Fruit fly (Drosophila melanogaster) whole organism, pupa: ENCODE data around the gene Cyp4d1.

ENCODE experiments used
- CG10348 ChIP-seq: fragments of 200-800 bp; sonication (Bioruptor generic); IDR thresholded peaks from 2 replicates; pipeline ENCODE4 v1.3.6; 2022; ENCODE audit warnings: missing biosample characterization, missing genetic modification characterization
- CG12605 ChIP-seq: fragments of 200-800 bp; sonication (Bioruptor generic); IDR thresholded peaks from 2 replicates; pipeline ENCODE4 v1.3.6; 2022; ENCODE audit warnings: missing biosample characterization, missing genetic modification characterization
- CG13204 ChIP-seq: fragments of 200-800 bp; sonication (Bioruptor generic); optimal IDR thresholded peaks from 2 replicates; lab custom pipeline; 2018; ENCODE audit warnings: missing biosample characterization, mild to moderate bottlenecking, missing genetic modification characterization, moderate library complexity
- CG14655 ChIP-seq: fragments of 200-800 bp; sonication (Bioruptor generic); optimal IDR thresholded peaks from 3 replicates; lab custom pipeline; 2017; ENCODE audit warnings: mild to moderate bottlenecking, missing biosample characterization, missing genetic modification reagents, missing genetic modification characterization
- CG15710 ChIP-seq: fragments of 200-800 bp; sonication (Bioruptor generic); optimal IDR thresholded peaks from 2 replicates; lab custom pipeline; 2018; ENCODE audit warnings: missing biosample characterization, mild to moderate bottlenecking, missing genetic modification characterization, moderate library complexity
- CG17806 ChIP-seq: fragments of 200-800 bp; sonication (Bioruptor generic); optimal IDR thresholded peaks from 2 replicates; lab custom pipeline; 2018; ENCODE audit warnings: missing biosample characterization, mild to moderate bottlenecking, missing genetic modification characterization, moderate library complexity
- CG32121 ChIP-seq: fragments of 200-800 bp; sonication (Bioruptor generic); IDR thresholded peaks from 2 replicates; pipeline ENCODE4 v1.3.6; 2022; ENCODE audit warnings: missing biosample characterization, missing genetic modification characterization
- CG34367 ChIP-seq: fragments of 200-800 bp; sonication (Bioruptor generic); optimal IDR thresholded peaks from 2 replicates; lab custom pipeline; 2018; ENCODE audit warnings: missing biosample characterization, mild to moderate bottlenecking, missing genetic modification characterization
- CG4496 ChIP-seq: fragments of 200-800 bp; sonication (Bioruptor generic); IDR thresholded peaks from 3 replicates; pipeline ENCODE4 v1.3.6; 2022; ENCODE audit warnings: missing biosample characterization, missing genetic modification characterization
- CG8159 ChIP-seq: fragments of 200-800 bp; sonication (Bioruptor generic); optimal IDR thresholded peaks from 3 replicates; lab custom pipeline; 2018; ENCODE audit warnings: missing biosample characterization, mild to moderate bottlenecking, missing genetic modification characterization, moderate library complexity
- CG8301 ChIP-seq: fragments of 200-800 bp; sonication (Bioruptor generic); optimal IDR thresholded peaks from 2 replicates; lab custom pipeline; 2018; ENCODE audit warnings: missing biosample characterization, mild to moderate bottlenecking, missing genetic modification characterization
- CG9948 ChIP-seq: fragments of 200-800 bp; sonication (Bioruptor generic); optimal IDR thresholded peaks from 2 replicates; lab custom pipeline; 2018; ENCODE audit warnings: missing biosample characterization, mild to moderate bottlenecking, missing genetic modification characterization, moderate library complexity
- D1 ChIP-seq: fragments of 200-800 bp; sonication (Bioruptor generic); optimal IDR thresholded peaks from 2 replicates; lab custom pipeline; 2018; ENCODE audit warnings: missing biosample characterization, mild to moderate bottlenecking, missing genetic modification characterization, moderate library complexity
- EcR ChIP-seq: fragments of 200-800 bp; sonication (Bioruptor generic); optimal IDR thresholded peaks from 3 replicates; lab custom pipeline; 2019; ENCODE audit warnings: missing biosample characterization, missing genetic modification characterization, mild to moderate bottlenecking, moderate library complexity, missing genetic modification reagents
- Ets98B ChIP-seq: fragments of 200-800 bp; sonication (Bioruptor generic); IDR thresholded peaks from 2 replicates; pipeline ENCODE4 v1.3.6; 2022; ENCODE audit warnings: missing biosample characterization, missing genetic modification characterization
- Pif1A ChIP-seq: fragments of 200-800 bp; sonication (Bioruptor generic); optimal IDR thresholded peaks from 3 replicates; lab custom pipeline; 2016; ENCODE audit warnings: missing biosample characterization, missing genetic modification characterization
- Pif1B ChIP-seq: fragments of 200-800 bp; sonication (Bioruptor generic); optimal IDR thresholded peaks from 3 replicates; lab custom pipeline; 2016; ENCODE audit warnings: missing biosample characterization, missing genetic modification characterization
- Snoo ChIP-seq: fragments of 200-800 bp; sonication (Bioruptor generic); optimal IDR thresholded peaks from 3 replicates; lab custom pipeline; 2017; ENCODE audit warnings: missing biosample characterization, mild to moderate bottlenecking, missing genetic modification characterization, inconsistent platforms
- fd96Ca ChIP-seq: fragments of 200-800 bp; sonication (Bioruptor generic); IDR thresholded peaks from 3 replicates; pipeline ENCODE4 v1.3.6; 2022; ENCODE audit warnings: missing biosample characterization, missing genetic modification characterization
- gl ChIP-seq: fragments of 200-800 bp; sonication (Bioruptor generic); optimal IDR thresholded peaks from 2 replicates; lab custom pipeline; 2018; ENCODE audit warnings: missing biosample characterization, mild to moderate bottlenecking, missing genetic modification characterization
- rn ChIP-seq: fragments of 200-800 bp; sonication (Bioruptor generic); IDR thresholded peaks from 2 replicates; pipeline ENCODE4 v1.3.6; 2022; ENCODE audit warnings: missing biosample characterization, missing genetic modification characterization

Cyp4d1 gene

DNA sequence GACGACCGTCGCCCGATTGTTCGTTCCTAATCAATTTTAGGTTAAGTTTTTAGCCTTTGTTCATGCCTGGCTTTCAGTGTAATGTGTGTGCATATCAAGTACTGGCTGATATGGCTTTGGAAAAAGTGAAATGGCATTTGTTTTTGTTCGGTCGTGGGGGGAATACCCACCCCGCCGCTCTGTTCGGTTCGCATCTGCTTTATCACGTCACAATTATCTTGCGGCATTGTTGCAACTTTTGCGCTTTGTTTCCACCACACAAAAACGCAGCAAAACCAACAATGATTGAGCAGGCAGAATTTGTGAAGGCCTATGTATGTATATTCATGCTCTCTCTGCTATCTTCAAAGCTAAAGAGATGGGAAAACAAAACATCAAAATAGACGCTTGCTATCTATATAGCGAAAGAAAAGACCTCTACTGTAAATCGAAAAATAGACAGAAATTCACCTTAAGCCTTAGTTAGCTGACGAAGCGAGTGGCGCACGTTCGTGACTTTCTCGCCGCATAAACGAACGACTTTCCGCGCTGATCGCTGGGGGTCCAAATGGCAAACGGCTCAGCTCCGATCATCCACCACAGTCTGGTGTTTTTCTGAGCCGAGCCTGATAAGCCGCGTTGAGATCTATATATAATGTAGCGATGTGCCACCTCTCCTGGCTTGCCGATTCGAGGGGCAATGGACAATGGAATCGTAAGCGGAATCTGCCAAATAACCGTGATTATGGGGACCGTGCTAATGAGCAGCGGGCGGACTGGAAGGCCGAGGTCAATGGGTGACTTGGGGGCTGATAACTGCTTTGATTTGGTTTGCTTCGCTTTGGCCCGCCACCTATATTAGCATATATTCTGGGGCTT lies 35.7 kb upstream of the Cyp4d1 start:
- TF ChIP-seq CG4496 (no peak), CG14655 (no peak), CG34367 (no peak), gl (tag; lab: Kevin White, UChicago) (no peak), EcR (GFP tag; lab: Kevin White, UChicago) (peak; percentile 10), Pif1A (GFP tag; lab: Kevin White, UChicago) (no peak), Ets98B (GFP tag; lab: Robert Waterston, UW) (peak; percentile 11; the same call in 1 of the 2 replicates), CG17806 (tag; lab: Kevin White, UChicago) (no peak)

DNA sequence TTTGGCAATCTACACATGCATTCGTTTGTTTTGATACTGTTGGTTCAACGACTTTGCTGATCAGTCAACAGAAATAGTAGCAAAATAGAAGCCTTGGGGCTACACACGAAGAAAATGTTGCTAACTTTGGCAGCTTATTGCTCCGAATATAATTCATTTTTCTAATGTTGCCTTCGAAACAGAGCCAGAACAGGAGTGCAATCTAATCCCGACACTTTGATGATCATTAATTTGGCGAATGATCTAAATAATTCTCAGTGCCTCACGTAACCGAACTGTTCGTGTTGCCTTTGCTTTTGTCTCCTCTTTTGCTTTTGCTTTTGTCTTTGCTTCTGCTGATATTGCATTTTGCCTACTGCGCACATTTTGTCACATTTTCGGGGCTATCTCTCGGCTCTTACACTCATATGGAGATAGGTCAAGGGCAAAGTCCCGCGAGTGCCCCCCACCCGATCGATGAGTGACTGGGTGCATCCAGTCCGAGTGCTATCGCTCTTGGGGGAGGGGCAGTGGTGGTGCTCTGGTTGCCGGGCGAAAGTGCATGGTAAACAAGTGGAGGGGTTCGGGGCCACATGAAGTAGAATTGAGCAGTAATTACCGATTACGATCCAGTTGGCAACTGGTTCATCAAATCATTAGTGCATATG lies 34.2 kb upstream of the Cyp4d1 start:
- TF ChIP-seq fd96Ca (GFP tag; lab: Robert Waterston, UW) = peak; percentile 74; the same call in 2 of the 3 replicates
- peak; percentile 51 for TF ChIP-seq CG32121 (GFP tag; lab: Robert Waterston, UW)
- no peak for TF ChIP-seq CG13204
- peak; percentile 33 for TF ChIP-seq Pif1A (GFP tag; lab: Kevin White, UChicago)
- no peak for TF ChIP-seq CG34367
- peak; percentile 35 for TF ChIP-seq CG17806 (tag; lab: Kevin White, UChicago)
- no peak for TF ChIP-seq Pif1B (GFP tag; lab: Kevin White, UChicago)
- TF ChIP-seq Ets98B (GFP tag; lab: Robert Waterston, UW) = peak; percentile 68
- TF ChIP-seq D1 (tag; lab: Kevin White, UChicago) = no peak
- TF ChIP-seq CG15710 (tag; lab: Kevin White, UChicago) = peak; percentile 24
- no peak for TF ChIP-seq Snoo (tag; lab: Kevin White, UChicago)
- no peak; the same call in 1 of the 2 replicates for TF ChIP-seq CG12605 (GFP tag; lab: Robert Waterston, UW)
- TF ChIP-seq CG4496 = peak; percentile 81
- peak; percentile 50 for TF ChIP-seq EcR (GFP tag; lab: Kevin White, UChicago)
- peak; percentile 28 for TF ChIP-seq CG8159 (tag; lab: Kevin White, UChicago)
- peak; percentile 17 for TF ChIP-seq gl (tag; lab: Kevin White, UChicago)
- TF ChIP-seq CG10348 = no peak
- TF ChIP-seq CG8301 (tag; lab: Kevin White, UChicago) = peak; percentile 30
- TF ChIP-seq CG14655 = peak; percentile 38
- peak; percentile 5 for TF ChIP-seq CG9948 (tag; lab: Kevin White, UChicago)
- no peak for TF ChIP-seq rn (GFP tag; lab: Robert Waterston, UW)

DNA sequence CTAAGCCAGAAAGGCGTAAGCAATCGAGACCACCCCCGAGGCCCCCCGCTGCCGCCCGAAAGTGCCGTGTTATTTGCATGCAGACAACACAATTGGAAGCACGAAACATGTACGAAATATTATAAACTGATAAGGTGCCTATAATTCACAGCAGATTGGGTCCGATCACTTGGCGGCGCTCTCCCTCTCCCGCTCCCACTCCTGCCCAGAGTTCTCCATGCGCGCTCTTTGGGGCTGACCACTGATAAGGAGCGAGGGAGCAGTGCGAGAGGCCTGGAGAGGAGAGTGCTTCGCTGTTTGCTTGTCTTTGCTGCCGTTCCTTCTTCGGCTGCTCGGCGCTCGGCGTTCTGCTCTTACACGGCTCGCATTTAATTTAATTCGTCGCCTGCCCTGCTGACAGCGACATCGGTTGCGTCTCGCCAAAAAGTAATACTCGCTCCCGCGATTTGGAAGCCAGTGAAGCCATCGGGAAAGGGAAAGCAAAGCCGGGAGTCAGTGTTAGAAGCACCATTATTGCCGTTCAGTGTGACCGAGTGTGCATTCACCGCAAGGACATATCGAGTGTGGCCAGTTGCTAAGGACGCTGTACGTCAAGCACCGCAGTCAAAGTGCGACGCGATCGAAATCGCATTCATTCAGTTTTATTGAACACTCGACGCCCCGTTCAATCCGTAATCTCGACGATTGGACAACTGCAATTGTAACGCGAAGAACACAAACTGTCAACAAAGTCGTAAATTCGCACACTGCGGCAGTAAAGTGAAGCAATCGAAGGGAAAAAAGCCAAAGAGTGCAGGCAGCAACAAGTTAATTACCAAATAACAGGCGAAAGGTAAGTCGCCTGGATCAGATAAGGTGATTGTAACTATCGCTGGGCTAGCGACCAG lies 32.5 kb upstream of the Cyp4d1 start:
- no peak for TF ChIP-seq CG34367
- peak; percentile 85 for TF ChIP-seq CG4496

DNA sequence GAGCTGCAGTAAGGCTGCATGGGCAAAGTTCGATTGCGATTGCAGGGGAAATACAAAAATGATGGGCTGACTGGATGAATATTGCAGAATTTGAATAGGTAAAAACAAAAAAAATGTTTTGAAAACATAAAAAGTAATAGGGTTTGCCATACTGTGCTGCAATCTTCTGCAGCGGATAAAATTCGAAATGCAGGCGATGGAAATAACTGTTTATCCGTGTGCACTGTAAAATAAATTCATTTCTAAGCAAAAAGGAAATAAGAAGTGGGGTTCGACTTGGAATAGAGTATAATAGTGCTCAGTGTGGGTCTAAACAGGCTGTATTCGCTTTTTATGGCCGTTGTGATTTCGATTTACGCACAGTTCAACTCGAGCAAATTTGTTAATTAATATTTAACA lies 31.8 kb upstream of the Cyp4d1 start, which contains the start of gene CG14053:
CG14053 (minus strand) TSS at position 101 of the 399 bp plus-strand sequence.
- TF ChIP-seq EcR (GFP tag; lab: Kevin White, UChicago) (no peak), CG34367 (no peak), Ets98B (GFP tag; lab: Robert Waterston, UW) (no peak), fd96Ca (GFP tag; lab: Robert Waterston, UW) (no peak), Pif1B (GFP tag; lab: Kevin White, UChicago) (no peak), CG15710 (tag; lab: Kevin White, UChicago) (no peak), D1 (tag; lab: Kevin White, UChicago) (no peak), CG4496 (no peak), CG9948 (tag; lab: Kevin White, UChicago) (no peak), CG13204 (no peak), CG8159 (tag; lab: Kevin White, UChicago) (no peak), CG17806 (tag; lab: Kevin White, UChicago) (no peak)

DNA sequence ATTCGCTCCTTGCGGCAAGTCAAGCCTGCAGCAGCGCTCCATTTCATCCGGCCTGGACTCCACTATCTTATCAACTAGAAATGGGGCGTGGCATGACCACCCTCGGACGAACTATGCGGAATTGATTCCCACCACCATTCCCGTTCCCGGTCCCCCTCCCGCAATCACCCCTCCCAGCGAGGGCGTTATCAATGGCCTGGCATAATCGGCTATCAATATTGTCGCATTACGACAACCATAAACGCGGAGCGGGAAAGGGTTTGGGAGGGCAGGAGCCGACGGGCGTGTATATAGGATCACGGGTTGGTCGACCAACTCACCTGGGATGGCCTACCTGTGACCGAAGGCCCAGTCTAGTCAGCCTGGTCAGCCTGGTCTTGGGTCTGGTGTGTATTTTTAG lies 31.2 kb upstream of the Cyp4d1 start:
- no peak for TF ChIP-seq CG15710 (tag; lab: Kevin White, UChicago)
- TF ChIP-seq EcR (GFP tag; lab: Kevin White, UChicago) = no peak
- no peak for TF ChIP-seq gl (tag; lab: Kevin White, UChicago)
- TF ChIP-seq rn (GFP tag; lab: Robert Waterston, UW) = no peak
- no peak for TF ChIP-seq CG9948 (tag; lab: Kevin White, UChicago)
- no peak for TF ChIP-seq Ets98B (GFP tag; lab: Robert Waterston, UW)
- no peak for TF ChIP-seq Pif1A (GFP tag; lab: Kevin White, UChicago)
- no peak for TF ChIP-seq CG12605 (GFP tag; lab: Robert Waterston, UW)
- TF ChIP-seq CG14655 = no peak
- no peak for TF ChIP-seq CG4496
- no peak for TF ChIP-seq Pif1B (GFP tag; lab: Kevin White, UChicago)
- TF ChIP-seq CG10348 = no peak
- TF ChIP-seq D1 (tag; lab: Kevin White, UChicago) = no peak
